Worm (Caenorhabditis elegans): Measurements from ENCODE around the gene F35G12.12.

F35G12.12 gene

DNA sequence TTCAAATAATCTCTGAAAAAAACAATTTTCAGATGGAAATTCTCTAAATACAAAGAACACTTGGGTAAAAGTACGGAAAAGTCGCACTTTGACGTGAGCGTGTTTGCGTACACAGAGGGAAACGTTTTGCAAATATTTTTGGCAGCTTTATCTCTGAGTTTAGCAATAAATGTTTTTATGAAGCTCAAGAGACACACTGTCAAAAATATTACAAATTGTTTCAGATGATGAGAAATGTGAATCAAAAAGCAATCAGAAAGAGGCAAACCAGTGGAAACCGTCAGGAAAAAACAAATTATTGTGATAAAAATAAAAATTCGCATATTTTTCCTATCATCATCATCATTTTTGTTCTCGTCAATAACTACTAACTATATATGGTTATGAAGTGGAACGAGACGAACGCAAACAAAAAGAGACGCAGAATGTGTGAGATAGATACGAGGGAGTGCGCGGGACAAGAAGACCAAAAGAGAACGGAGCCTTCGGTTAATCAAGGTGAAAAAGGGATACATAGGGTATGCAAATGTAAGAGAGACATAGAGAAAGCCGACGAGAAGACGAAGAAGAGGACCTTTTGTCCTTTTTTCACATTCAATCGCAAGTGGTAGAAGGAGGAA, 30.8 kb downstream of the F35G12.12 start, which contains the start of gene sel-2 (continued):
- no peak for TF ChIP-seq nhr-12 (tag; optimal IDR thresholded peaks at IDR 0.05)
- TF ChIP-seq unc-62 (GFP tag; optimal IDR thresholded peaks at IDR 0.05) = no peak
- TF ChIP-seq ham-2 (GFP tag; optimal IDR thresholded peaks at IDR 0.05) = no peak
- peak; percentile 57 for TF ChIP-seq pha-4 (tag; optimal IDR thresholded peaks at IDR 0.05)

DNA sequence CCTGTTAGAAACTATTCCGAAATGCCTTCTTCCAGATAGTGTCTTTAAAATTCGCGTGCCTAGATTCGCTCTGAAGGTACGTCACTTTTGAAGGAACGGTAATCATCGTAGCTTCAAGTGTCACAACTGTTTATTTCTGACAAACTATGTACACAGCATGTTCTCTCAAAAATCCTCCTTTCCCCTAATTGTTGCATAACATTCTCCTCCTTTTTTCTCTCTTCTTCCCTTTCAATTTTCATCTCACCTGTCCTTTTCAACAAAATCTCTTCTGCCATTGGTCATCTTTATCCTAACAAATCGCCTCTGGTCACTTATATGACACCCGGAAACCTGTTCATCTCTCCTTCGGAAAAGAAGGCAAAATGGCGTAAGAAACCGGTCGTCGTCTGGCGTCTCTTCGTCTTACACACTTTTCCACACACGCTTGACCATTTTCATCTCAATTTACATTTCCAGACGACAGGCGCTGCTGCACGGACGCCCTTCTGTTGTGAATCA, 34.5 kb downstream of the F35G12.12 start, which contains the start of gene lips-3:
lips-3 (plus strand) TSS at position 458 of the 501 bp plus-strand sequence.
- TF ChIP-seq lin-13 (tag; optimal IDR thresholded peaks at IDR 0.05) (no peak), flh-1 (GFP tag; optimal IDR thresholded peaks at IDR 0.05) (no peak), mab-5 (tag; optimal IDR thresholded peaks at IDR 0.05) (no peak), unc-62 (GFP tag; optimal IDR thresholded peaks at IDR 0.05) (peak; percentile 7), lin-32 (GFP tag; optimal IDR thresholded peaks at IDR 0.05) (no peak)

- peak; percentile 62 for TF ChIP-seq ces-1 (GFP tag; optimal IDR thresholded peaks at IDR 0.05)
- no peak for TF ChIP-seq lin-32 (GFP tag; optimal IDR thresholded peaks at IDR 0.05)
- TF ChIP-seq unc-120 (tag; optimal IDR thresholded peaks at IDR 0.05; ENCODE audit: poor library complexity, severe bottlenecking) = no peak
- no peak for TF ChIP-seq blmp-1 (tag; optimal IDR thresholded peaks at IDR 0.05)
- no peak for TF ChIP-seq ztf-11 (tag; optimal IDR thresholded peaks at IDR 0.05)
- TF ChIP-seq nhr-237 (tag; optimal IDR thresholded peaks at IDR 0.05) = no peak
These were observed 41.0 kb downstream of the F35G12.12 start, which contains the start of gene lron-5 for ce11 chrIII:4622375-4623130. lron-5 (plus strand) TSS chrIII:4623029.

- TF ChIP-seq ceh-83 (GFP tag; optimal IDR thresholded peaks at IDR 0.05) (no peak), elt-1 (tag; optimal IDR thresholded peaks at IDR 0.05; ENCODE audit: borderline replicate concordance, insufficient read depth) (no peak), cnd-1 (tag; optimal IDR thresholded peaks at IDR 0.05) (peak; percentile 37), sem-2 (GFP tag; optimal IDR thresholded peaks at IDR 0.05) (peak; percentile 53), drap-1 (GFP tag; optimal IDR thresholded peaks at IDR 0.05) (peak; percentile 28), nhr-12 (tag; optimal IDR thresholded peaks at IDR 0.05) (no peak), M03D4.4 (tag; optimal IDR thresholded peaks at IDR 0.05) (peak; percentile 52), lin-13 (tag; optimal IDR thresholded peaks at IDR 0.05) (no peak)
These were observed 44.7 kb downstream of the F35G12.12 start for ce11 chrIII:4626148-4626922.

DNA sequence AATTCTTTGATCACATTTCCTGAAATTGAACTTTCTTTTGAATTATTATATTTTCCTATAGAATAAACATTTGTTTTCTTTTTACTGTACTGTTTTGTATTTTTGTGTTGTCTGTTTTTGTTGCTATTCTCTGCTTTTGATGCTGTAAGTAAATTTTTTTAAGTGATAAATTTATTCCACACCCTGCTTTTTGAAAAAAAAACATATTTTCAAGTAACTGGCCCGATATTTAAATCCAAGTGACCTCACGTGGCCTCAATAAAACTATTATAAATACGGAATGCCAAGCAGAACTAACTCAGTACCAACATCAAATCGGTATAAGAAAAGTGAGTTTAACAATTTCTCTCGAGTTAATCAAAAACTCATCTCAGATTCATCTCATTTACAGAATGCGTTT, 46.6 kb downstream of the F35G12.12 start, which contains the start of gene clec-151:
clec-151 (plus strand) TSS at position 301 of the 400 bp plus-strand sequence.
- TF ChIP-seq nhr-28 (tag; optimal IDR thresholded peaks at IDR 0.05) (no peak), sptf-1 (tag; optimal IDR thresholded peaks at IDR 0.05) (no peak), unc-62 (GFP tag; optimal IDR thresholded peaks at IDR 0.05) (no peak)

All from whole organism, mixed stage, embryonic.